Worm (Caenorhabditis elegans) whole organism, L4/young adult: Measurements from ENCODE around the gene F54H12.7.

Source experiments
- W03F9.2 ChIP-seq: fragments of 150-350 bp; optimal IDR thresholded peaks from 2 replicates; lab custom pipeline; 2014; ENCODE audit warnings: missing biosample characterization, missing genetic modification characterization
- dao-5 ChIP-seq: sonication (generic microtip); optimal IDR thresholded peaks from 2 replicates; lab custom pipeline; 2016; ENCODE audit warnings: missing genotype, missing genetic modification characterization, moderate library complexity, missing compliant biosample characterization
- him-1 ChIP-seq: sonication (generic microtip); optimal IDR thresholded peaks from 2 replicates; lab custom pipeline; 2016; ENCODE audit warnings: missing genotype, missing genetic modification reagents, missing genetic modification characterization, missing compliant biosample characterization

DNA sequence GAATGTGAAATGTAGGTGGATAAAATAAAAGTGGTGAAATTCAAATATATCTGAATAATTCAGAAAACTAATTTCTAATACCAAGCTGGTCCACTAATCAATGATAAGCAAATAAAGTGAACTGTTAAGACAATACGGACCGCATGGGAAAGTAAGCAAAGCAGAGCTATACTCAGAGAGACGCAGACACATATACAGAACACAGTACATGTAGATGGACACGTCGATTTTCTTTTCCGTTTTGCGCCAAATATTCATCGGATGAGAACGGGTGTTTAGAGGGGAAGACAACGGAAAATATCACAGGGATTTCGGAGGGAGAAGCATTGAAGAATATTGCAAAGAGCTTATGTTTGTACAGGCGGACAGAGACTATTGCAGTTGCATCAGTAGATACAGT is 43.2 kb upstream of the F54H12.7 start:
- TF ChIP-seq W03F9.2 (tag; lab: Kevin White, UChicago) (no peak), dao-5 (tag; lab: Kevin White, UChicago) (no peak), him-1 (tag; lab: Kevin White, UChicago) (no peak)
